Fruit fly (Drosophila melanogaster): ENCODE data around the gene CG3529.

Gene CG3529

DNA sequence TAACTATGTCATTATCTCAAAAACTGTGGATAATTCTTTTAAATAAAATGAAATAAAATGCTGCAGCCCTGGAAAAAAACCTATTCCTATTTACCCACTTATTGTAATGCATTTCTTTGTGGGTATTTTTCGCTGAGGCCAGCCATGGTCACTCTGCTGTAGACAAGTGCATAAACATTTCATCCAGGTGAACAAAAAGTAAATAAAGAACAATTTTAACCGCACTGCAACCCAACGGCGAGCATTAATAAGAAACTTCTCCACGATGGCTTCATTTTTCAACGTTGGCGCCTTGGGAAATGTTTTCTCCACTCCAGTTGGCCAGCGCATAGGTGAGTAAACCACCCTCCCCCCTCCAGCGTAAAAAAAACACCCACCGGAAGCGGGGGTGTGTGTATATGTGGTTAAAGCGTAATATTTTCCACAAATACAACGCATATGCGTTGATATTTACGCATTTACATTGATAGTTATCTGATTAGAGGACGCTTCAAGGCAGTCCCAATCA lies at the start of gene CG3529:
Gene CG3529 (plus strand): TSS at position 134 of the 508 bp plus-strand sequence.
- TF ChIP-seq CG17801 (GFP tag; optimal IDR thresholded peaks at IDR 0.05; ENCODE audit: partially characterized antibody), result peak; percentile 10

DNA sequence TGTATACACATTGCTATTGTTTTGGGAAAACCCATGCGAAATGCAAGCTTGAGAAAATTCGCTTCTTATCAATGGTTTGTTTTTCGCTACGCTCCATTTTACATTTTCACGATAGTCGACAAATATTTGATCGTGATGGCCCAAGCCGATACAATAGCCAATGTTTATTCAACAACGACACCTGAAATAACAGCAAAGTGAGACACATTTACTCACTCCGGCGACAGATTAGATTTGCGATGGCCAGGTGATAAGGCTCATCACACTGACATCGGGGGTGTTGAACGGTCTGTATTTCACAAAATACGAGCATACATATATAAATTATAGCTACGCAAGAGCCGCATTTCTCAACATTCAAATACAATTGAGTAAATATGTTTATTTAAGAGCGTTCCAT lies 49.5 kb upstream of the CG3529 start:
- TF ChIP-seq CG17801 (GFP tag; optimal IDR thresholded peaks at IDR 0.05; ENCODE audit: partially characterized antibody), result peak; percentile 58

DNA sequence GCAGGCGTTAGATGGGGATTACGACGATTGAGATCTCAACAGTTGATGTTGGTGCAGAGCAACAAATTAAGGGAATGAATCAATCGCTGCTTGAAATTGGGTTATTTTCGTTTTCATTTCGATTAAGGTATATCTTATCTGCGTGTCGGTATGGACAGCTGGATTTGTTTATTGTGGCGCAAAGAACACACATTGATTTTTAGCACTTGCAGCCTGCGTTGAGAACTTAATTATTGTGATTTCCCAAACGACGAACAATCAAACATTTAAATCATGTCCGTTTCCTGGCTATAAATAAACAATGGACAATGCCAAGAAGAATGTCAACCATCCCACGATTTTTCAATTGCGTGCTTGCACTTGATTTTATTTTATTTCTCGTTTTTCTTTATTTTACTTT lies 48.6 kb upstream of the CG3529 start:
- TF ChIP-seq CG17801 (GFP tag; optimal IDR thresholded peaks at IDR 0.05; ENCODE audit: partially characterized antibody), result no peak

DNA sequence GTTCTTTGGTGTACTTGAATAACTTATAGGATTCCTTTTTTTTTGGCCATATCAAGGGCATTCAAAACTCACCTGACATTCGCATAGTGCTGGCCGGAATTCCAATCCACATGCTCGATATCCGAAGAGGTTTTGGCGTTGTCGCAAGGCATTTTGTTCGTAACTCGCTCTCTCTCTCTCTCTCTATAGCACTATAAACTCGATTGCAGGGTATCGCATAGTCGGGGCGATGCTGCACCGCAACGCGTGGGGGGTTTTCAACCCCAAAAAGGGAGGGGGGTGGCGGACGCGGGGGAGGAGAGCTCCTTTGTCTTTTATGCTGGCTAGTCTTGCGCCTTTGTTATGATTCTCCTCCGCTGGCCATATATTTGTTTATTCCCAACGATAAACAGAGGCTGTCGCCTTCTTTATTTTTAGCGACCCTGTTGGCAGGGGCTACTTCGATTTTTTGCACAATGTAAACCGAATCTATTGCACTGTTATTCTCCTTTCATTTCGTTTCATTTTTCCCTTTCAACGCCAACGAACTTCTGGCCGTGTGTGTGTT lies 48.2 kb upstream of the CG3529 start:
- no peak for TF ChIP-seq CG17801 (GFP tag; optimal IDR thresholded peaks at IDR 0.05; ENCODE audit: partially characterized antibody)

DNA sequence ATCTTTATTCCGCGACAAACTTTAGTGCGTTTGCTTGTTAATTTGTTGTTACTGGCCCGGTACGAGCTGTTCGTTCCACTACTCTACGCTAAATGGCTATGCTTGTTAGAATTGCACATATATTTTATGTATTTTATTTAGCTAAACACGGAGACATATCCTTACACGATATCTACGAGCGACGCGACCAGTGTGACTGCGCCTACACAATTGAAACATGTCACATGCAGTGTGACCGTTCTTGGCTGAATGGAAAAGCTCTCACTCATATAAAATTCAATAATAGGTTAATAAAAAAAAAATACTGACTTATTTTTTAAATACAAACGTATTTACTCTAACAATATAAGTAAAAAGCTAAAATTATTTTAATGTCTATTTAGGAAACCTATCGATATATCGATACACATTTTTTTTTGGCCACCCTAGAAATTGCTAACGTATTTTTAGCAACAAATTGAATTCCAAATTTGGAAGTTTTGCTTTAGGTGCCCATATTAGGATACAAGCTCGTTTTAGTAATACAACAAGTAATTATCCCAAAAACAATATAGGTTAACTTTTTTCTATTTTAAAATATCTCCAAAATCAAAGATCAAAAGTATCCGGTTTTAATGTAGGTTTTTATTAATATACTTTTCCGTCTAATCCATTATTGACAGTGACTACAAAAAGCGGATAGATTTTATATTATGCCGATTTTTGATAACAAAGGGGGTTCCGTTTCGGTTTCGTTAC lies 47.5 kb upstream of the CG3529 start, which contains the start of gene CG4080:
Gene CG4080 (minus strand): TSS at position 215 of the 738 bp plus-strand sequence.
- peak; percentile 68 for TF ChIP-seq CG17801 (GFP tag; optimal IDR thresholded peaks at IDR 0.05; ENCODE audit: partially characterized antibody)

DNA sequence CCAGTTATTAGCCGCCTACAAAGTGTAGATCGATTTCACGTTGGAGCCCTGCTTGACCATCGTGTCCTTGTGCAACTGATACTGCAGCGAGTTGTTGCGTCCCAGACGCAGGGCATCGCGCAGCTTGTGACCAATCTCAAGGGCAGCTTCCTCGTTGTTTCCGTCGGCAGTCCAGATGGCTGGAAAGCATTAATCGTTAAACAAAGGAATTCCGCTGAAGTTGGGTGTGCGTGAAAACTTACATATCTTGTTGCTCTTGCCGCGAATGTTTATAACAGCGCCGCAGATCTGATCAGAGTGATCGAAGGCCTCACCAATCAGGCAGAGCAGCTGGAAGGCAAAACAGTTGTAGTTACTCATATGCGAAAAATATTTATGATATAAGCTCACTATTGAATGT lies 46.8 kb upstream of the CG3529 start:
- TF ChIP-seq CG17801 (GFP tag; optimal IDR thresholded peaks at IDR 0.05; ENCODE audit: partially characterized antibody), result no peak

DNA sequence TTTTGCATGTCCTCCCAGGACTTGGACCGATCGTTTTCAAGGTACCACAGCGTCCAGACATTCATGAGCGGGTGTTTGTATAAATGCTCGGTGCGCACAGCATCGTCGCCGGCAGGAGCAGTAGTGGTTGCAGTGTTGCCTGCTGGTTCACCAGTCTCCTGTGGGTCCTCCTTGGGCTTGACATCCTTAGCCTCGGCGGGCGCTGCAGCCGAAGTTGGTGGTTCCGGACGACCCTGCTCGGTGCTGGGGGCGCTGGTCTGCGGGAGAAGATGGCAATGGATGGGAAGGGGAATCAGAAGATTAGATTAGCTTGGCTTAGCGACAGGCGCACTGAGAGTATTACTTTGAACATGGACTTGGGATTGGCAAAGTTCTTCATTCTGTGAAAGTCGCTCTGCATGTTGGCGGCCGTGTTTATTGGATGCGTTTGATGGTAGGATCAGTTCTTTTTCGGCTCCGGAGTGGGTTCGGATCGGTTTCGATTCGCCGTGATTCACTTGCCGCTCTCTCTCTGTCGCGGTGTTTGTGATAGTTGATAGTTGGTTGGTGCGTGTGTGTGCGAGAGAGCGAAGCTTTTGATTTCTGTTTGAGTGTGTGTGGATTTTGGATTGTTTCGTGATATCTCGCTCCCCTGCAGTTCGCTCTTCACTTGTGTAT lies 45.8 kb upstream of the CG3529 start:
- no peak for TF ChIP-seq CG17801 (GFP tag; optimal IDR thresholded peaks at IDR 0.05; ENCODE audit: partially characterized antibody)

DNA sequence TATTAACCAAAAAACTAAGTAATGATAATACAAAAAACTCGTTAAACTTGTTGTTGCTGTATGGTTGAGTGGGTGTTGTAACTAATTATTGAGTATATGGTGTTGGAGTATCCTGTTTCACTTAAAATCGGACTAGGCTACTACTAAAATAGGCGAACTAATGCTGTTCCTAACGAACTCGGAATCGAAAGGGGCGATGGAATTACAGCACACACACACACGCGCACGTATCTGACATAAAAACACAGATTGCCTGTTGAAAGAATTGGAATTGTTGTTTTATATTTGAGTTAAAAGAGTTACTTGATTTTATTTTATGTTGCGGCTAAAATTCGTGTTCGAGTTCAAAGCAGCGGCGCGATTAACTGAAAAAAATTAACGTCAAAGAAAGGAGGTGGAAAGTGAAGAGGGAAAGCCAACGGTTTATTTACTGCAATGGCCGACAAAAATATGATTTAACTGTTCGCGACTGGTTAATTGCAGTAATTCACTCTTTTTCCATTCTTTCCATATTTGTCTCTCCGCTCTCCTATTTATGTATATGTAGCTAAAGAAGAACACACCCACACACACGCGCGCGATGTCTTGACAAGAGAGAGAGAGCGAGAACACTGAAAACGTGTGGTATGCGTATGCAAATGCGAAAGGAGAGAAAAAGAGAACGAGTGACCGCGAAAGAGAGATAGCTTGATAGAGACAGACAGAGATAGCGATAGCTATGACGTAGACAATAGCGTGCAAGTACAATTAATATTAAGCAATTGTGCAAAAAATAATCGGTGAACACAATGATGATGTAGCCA lies 45.1 kb upstream of the CG3529 start:
- TF ChIP-seq CG17801 (GFP tag; optimal IDR thresholded peaks at IDR 0.05; ENCODE audit: partially characterized antibody), result no peak

DNA sequence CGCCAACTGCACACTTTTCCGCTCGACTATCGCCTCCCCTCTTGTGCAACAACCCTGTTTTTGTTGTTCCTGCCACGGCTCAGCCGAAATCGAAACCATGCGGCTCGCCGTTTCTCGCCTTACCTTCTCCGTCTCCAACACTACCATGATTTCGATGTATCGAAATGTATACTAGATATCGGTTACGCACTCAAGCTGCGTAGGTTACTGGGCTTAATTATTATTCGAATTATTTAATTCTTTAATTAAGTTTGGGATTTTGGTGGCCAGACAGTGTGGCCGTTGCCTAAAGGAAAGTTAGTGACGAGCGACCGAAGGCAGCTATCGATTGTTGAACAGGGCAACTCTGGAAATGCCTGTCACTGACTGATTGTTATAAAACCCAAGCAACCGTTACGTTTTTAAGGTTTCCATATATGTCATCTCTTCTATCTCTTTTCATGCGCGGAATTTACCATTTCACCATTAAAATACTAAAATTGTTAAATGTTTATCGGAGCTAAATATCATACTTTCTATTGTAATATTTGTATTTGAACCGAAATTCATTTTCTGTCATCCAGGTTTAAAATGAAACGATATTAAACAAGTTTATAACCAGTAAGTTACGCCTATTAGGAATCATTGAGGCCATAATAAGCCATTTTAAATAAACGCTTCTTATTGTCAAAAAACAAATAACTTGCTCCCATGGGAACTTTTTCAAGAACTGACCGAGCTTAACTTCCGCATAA lies 44.3 kb upstream of the CG3529 start, which contains the start of gene eIF4E1:
Gene eIF4E1 (minus strand): TSS at position 304 of the 734 bp plus-strand sequence.
- TF ChIP-seq CG17801 (GFP tag; optimal IDR thresholded peaks at IDR 0.05; ENCODE audit: partially characterized antibody), result no peak

DNA sequence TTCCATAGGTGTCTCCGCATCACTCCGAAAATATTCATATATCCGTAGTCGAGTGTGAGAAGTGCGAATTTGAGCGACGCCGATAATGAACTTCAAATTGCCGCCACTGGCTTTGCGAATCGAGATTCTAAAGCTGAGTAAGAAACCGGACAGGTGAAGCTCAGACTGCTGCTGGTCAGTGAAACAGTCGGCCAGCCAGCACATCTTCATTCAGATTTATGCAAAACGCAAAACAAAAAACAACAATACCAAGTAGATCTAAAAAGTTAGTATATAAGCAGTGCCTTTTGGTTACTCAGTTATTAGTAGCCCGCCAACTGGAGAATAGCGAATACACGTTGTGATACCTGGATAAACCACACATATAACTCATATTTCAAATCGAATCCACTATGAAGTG lies 42.2 kb upstream of the CG3529 start, which contains the start of gene Cpr67B:
Gene Cpr67B (plus strand): TSS at position 301 of the 400 bp plus-strand sequence.
- TF ChIP-seq CG17801 (GFP tag; optimal IDR thresholded peaks at IDR 0.05; ENCODE audit: partially characterized antibody), result no peak

DNA sequence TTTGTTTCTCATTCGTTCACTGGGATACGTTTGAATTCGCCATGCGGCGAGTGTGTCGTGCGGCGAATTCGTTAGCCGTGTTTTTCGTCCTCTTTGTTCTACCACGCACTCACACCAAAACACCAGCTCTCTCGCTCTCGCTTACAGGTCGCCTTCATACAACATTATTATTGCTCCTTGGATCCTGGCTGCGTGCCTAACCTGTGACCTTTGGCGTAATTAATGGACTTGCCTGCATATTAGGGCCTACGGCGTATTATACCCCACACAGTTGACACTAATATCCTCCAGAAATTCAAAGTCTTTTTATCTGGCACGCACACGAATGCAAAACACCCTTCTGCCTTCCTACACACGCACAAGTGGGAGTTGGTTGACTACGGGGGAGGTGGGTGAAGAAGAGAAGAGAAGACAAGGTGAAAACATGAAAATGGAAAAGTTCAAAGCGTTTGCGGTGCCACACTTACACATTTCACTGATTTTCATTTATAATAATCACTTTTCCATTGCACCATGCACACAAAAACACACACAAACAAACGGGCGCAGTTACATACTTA lies 36.6 kb upstream of the CG3529 start:
- no peak for TF ChIP-seq CG17801 (GFP tag; optimal IDR thresholded peaks at IDR 0.05; ENCODE audit: partially characterized antibody)

DNA sequence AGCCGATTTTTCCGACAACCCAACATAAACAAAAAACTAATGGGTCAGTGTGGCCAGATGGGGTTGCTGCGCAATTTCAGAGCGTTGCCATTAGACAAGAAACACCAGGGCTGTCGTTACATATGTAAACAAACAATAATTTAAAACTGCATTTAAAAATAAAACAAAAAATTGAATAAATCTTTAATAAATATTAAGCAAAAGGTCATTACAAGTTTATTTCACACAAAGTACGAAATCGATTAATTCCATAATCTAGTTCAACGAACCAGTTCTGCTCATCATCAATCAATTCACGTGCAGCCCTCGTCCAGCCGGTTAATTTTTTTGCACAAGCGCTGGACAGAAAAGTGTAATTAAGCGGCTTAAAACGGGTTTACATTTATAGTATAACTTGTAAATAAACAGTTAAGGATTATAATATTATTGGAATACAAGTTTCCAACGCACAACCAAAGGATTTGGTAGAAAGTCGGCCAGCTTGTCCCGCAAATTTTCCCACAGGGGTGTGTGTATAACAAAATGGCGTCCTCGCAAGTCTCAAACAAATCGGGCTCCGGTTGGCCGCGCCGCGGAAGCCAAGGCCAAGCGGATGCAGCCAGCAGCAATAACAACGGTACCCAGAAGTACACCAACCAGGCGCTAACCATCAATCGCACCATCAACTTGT lies 35.8 kb upstream of the CG3529 start, which contains the start of the genes CG4022 and Cpsf5:
Gene CG4022 (minus strand): TSS at position 79 of the 670 bp plus-strand sequence.
Gene Cpsf5 (plus strand): TSS at position 285 of the 670 bp plus-strand sequence.
- TF ChIP-seq CG17801 (GFP tag; optimal IDR thresholded peaks at IDR 0.05; ENCODE audit: partially characterized antibody), result peak; percentile 81

DNA sequence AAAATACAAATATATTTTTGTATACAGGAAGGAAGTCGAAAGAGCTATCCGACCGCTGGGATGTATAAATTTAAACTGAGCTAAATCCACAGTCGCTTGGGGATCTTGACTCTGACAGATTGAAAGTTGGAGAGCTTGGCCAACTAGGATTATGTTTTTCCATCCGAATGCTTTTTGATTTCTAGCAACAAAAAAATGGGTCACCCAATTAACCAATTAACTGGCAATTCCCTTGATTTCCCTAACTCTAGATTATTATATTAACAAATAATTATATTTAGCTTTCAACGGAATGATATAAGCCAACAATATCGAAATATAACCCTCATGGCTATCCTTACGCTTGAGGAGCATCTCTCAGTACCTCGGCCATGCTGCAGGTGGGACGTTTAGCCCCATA lies 29.4 kb upstream of the CG3529 start, which contains the start of gene CG3982:
Gene CG3982 (minus strand): TSS at position 101 of the 400 bp plus-strand sequence.
- no peak for TF ChIP-seq CG17801 (GFP tag; optimal IDR thresholded peaks at IDR 0.05; ENCODE audit: partially characterized antibody)

Measured in ovary, adult (tissue).